Comparison of ENCODE assay signal across 6 fruit fly cellular contexts in genomic region chr2L:67279-67657, dm6.
TF ChIP-seq lines count a peak whose summit lies in the region.

No protein-coding gene starts in this region.

- TF ChIP-seq CTCF in whole organism, embryonic (GFP tag; optimal IDR thresholded peaks at IDR 0.05; lab: Kevin White, UChicago), result no peak

TF ChIP-seq in whole organism, 6 proteins besides CTCF, POLR2A, EP300 and RAD21:
- TF ChIP-seq psq (optimal IDR thresholded peaks at IDR 0.05; lab: Kevin White, UChicago), result no peak
- peak; percentile 32 for TF ChIP-seq pan (optimal IDR thresholded peaks at IDR 0.05; lab: Kevin White, UChicago)
TF ChIP-seq in whole organism: peak in this region for 1.

TF ChIP-seq in whole organism, adult, 20 proteins besides CTCF, POLR2A, EP300 and RAD21:
- no peak for TF ChIP-seq CG33017 (tag; optimal IDR thresholded peaks at IDR 0.05; lab: Kevin White, UChicago)
- TF ChIP-seq CG12768 (GFP tag; optimal IDR thresholded peaks at IDR 0.05; lab: Kevin White, UChicago), result no peak
- peak; percentile 11 for TF ChIP-seq cic (GFP tag; optimal IDR thresholded peaks at IDR 0.05; lab: Kevin White, UChicago)
- peak; percentile 45 for TF ChIP-seq kay (GFP tag; lab: Kevin White, UChicago; ENCODE audit: borderline replicate concordance)
- no peak for TF ChIP-seq Clk (GFP tag; optimal IDR thresholded peaks at IDR 0.05; lab: Kevin White, UChicago)
- no peak for TF ChIP-seq CG7045 (GFP tag; optimal IDR thresholded peaks at IDR 0.05; lab: Kevin White, UChicago)
- TF ChIP-seq tj (GFP tag; optimal IDR thresholded peaks at IDR 0.05; lab: Kevin White, UChicago), result no peak
- no peak for TF ChIP-seq CG7101 (tag; optimal IDR thresholded peaks at IDR 0.05; lab: Kevin White, UChicago)
- TF ChIP-seq Hr96 (GFP tag; optimal IDR thresholded peaks at IDR 0.05; lab: Kevin White, UChicago), result no peak
- TF ChIP-seq CG1620 (GFP tag; optimal IDR thresholded peaks at IDR 0.05; lab: Kevin White, UChicago), result no peak
- TF ChIP-seq pad (GFP tag; optimal IDR thresholded peaks at IDR 0.05; lab: Kevin White, UChicago), result no peak
- TF ChIP-seq ovo (GFP tag; optimal IDR thresholded peaks at IDR 0.05; lab: Kevin White, UChicago), result no peak

TF ChIP-seq in whole organism, embryonic, 481 proteins besides CTCF, POLR2A, EP300 and RAD21:
- TF ChIP-seq chm (GFP tag; IDR thresholded peaks at IDR 0.05; lab: Robert Waterston, UW), result 0 out of 2 replicates have a peak, but pooled peaks have one; percentile 55
- TF ChIP-seq eve (GFP tag; optimal IDR thresholded peaks at IDR 0.05; lab: Kevin White, UChicago), result peak in 1 of 2 experiments; percentile 58
- no peak for TF ChIP-seq CG17568 (GFP tag; optimal IDR thresholded peaks at IDR 0.05; lab: Kevin White, UChicago)
- no peak for TF ChIP-seq lov (optimal IDR thresholded peaks at IDR 0.05; lab: Kevin White, UChicago)
- 0 out of 3 replicates have a peak, but pooled peaks have one; percentile 36 for TF ChIP-seq lov (GFP tag; IDR thresholded peaks at IDR 0.05; lab: Robert Waterston, UW)

TF ChIP-seq in whole organism, prepupa, 60 proteins besides CTCF, POLR2A, EP300 and RAD21:
- TF ChIP-seq CG6808 (GFP tag; optimal IDR thresholded peaks at IDR 0.05; lab: Kevin White, UChicago), result no peak
- no peak for TF ChIP-seq ss (GFP tag; optimal IDR thresholded peaks at IDR 0.05; lab: Kevin White, UChicago)
- no peak for TF ChIP-seq Met (GFP tag; optimal IDR thresholded peaks at IDR 0.05; lab: Kevin White, UChicago)
- TF ChIP-seq eg (GFP tag; IDR thresholded peaks at IDR 0.05; lab: Robert Waterston, UW), result 0 out of 3 replicates have a peak, but pooled peaks have one; percentile 13
- TF ChIP-seq CG7368 (GFP tag; optimal IDR thresholded peaks at IDR 0.05; lab: Kevin White, UChicago), result no peak
- TF ChIP-seq CG6163 (GFP tag; IDR thresholded peaks at IDR 0.05; lab: Robert Waterston, UW), result peak; percentile 29; the same call in 1 of the 3 replicates
- no peak for TF ChIP-seq Ets96B (tag; optimal IDR thresholded peaks at IDR 0.05; lab: Kevin White, UChicago)

TF ChIP-seq in whole organism, pupa, 21 proteins besides CTCF, POLR2A, EP300 and RAD21:
- 0 out of 2 replicates have a peak, but pooled peaks have one; percentile 7 for TF ChIP-seq CG12605 (GFP tag; IDR thresholded peaks at IDR 0.05; lab: Robert Waterston, UW)
- no peak; the same call in 1 of the 2 replicates for TF ChIP-seq Ets98B (GFP tag; IDR thresholded peaks at IDR 0.05; lab: Robert Waterston, UW)

TF ChIP-seq in whole organism, wandering third instar larva, 38 proteins besides CTCF, POLR2A, EP300 and RAD21:
- TF ChIP-seq fru (GFP tag; optimal IDR thresholded peaks at IDR 0.05; lab: Kevin White, UChicago), result no peak
- TF ChIP-seq Hr83 (GFP tag; optimal IDR thresholded peaks at IDR 0.05; lab: Kevin White, UChicago; ENCODE audit: poor library complexity, severe bottlenecking), result no peak
- TF ChIP-seq Hr78 (GFP tag; optimal IDR thresholded peaks at IDR 0.05; lab: Kevin White, UChicago), result no peak
- TF ChIP-seq rgr (GFP tag; optimal IDR thresholded peaks at IDR 0.05; lab: Kevin White, UChicago), result no peak
- TF ChIP-seq Dif (GFP tag; optimal IDR thresholded peaks at IDR 0.05; lab: Kevin White, UChicago; ENCODE audit: partially characterized antibody), result peak; percentile 16
- TF ChIP-seq woc (GFP tag; optimal IDR thresholded peaks at IDR 0.05; lab: Kevin White, UChicago), result no peak
- peak; percentile 6 for TF ChIP-seq sage (GFP tag; optimal IDR thresholded peaks at IDR 0.05; lab: Kevin White, UChicago)
- TF ChIP-seq dsf (GFP tag; optimal IDR thresholded peaks at IDR 0.05; lab: Kevin White, UChicago; ENCODE audit: borderline replicate concordance), result no peak
- no peak for TF ChIP-seq h (GFP tag; optimal IDR thresholded peaks at IDR 0.05; lab: Kevin White, UChicago)
- no peak for TF ChIP-seq dmrt93B (GFP tag; optimal IDR thresholded peaks at IDR 0.05; lab: Kevin White, UChicago)
- TF ChIP-seq jim (GFP tag; optimal IDR thresholded peaks at IDR 0.05; lab: Kevin White, UChicago), result no peak
- TF ChIP-seq GATAd (GFP tag; optimal IDR thresholded peaks at IDR 0.05; lab: Kevin White, UChicago), result no peak
- no peak for TF ChIP-seq Rel (GFP tag; optimal IDR thresholded peaks at IDR 0.05; lab: Kevin White, UChicago)
- TF ChIP-seq Rel (tag; optimal IDR thresholded peaks at IDR 0.05; lab: Kevin White, UChicago), result no peak
- TF ChIP-seq dl (GFP tag; optimal IDR thresholded peaks at IDR 0.05; lab: Kevin White, UChicago; ENCODE audit: insufficient read depth in 1 of 2, partially characterized antibody in 2 of 2), result peak in 1 of 2 experiments; percentile 37
- TF ChIP-seq Abd-B (GFP tag; optimal IDR thresholded peaks at IDR 0.05; lab: Kevin White, UChicago), result no peak
- TF ChIP-seq N (GFP tag; optimal IDR thresholded peaks at IDR 0.05; lab: Kevin White, UChicago), result no peak
- TF ChIP-seq OdsH (GFP tag; optimal IDR thresholded peaks at IDR 0.05; lab: Kevin White, UChicago), result no peak
- no peak for TF ChIP-seq Mio (GFP tag; optimal IDR thresholded peaks at IDR 0.05; lab: Kevin White, UChicago)
- no peak for TF ChIP-seq foxo (GFP tag; optimal IDR thresholded peaks at IDR 0.05; lab: Kevin White, UChicago)
- TF ChIP-seq pan (optimal IDR thresholded peaks at IDR 0.05; lab: Kevin White, UChicago), result no peak
